Worm (Caenorhabditis elegans) whole organism, L1 larva: ENCODE results near the gene D1044.1.

ENCODE experiments used
- fkh-10 ChIP-seq: sonication (generic microtip); optimal IDR thresholded peaks from 2 replicates; lab custom pipeline; 2017; ENCODE audit warnings: missing biosample characterization, missing genetic modification reagents, missing genetic modification characterization
- hlh-17 ChIP-seq: fragments of 200-800 bp; sonication (Bioruptor generic); optimal IDR thresholded peaks from 2 replicates; lab custom pipeline; 2018; ENCODE audit warnings: missing genetic modification characterization, mild to moderate bottlenecking, missing compliant biosample characterization, moderate library complexity, borderline replicate concordance
- nhr-12 ChIP-seq: sonication (generic microtip); optimal IDR thresholded peaks from 2 replicates; lab custom pipeline; 2017; ENCODE audit warnings: missing biosample characterization, missing genetic modification characterization
- nhr-237 ChIP-seq: fragments of 150-350 bp; optimal IDR thresholded peaks from 2 replicates; lab custom pipeline; 2014; ENCODE audit warnings: missing biosample characterization, missing genetic modification characterization

DNA sequence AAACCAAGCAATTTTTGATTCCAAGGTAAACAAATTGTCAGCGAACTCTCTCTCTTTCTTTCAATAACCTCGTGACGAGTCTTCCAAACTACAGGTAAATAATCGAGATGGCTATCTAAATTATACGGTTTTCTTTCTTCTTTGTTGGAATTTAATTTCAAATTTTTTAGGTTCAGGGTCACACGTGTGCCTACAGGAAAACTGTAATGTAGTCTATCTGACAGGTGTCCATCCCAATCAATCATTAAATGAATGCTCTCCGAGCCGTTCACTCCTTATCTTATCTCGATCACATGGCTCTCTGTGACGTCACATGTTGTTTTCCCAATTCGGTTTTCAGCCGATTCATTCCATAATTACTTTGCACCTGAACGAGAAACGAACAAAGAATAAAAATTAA, 9.0 kb downstream of the D1044.1 start:
- TF ChIP-seq hlh-17, result no peak
- TF ChIP-seq nhr-237 (tag; lab: Kevin White, UChicago), result no peak
- TF ChIP-seq fkh-10 (GFP tag; lab: Kevin White, UChicago), result no peak
- TF ChIP-seq nhr-12 (tag; lab: Kevin White, UChicago), result no peak
